Worm (Caenorhabditis elegans) whole organism, L4/young adult: ENCODE data around the gene fbxb-21.
"Not testable (repeated sequence)": the region's sequence is repeated elsewhere in the genome, so short reads cannot be mapped to it uniquely, and the experiment has no call there.

Source experiments
- W03F9.2 ChIP-seq: fragments of 150-350 bp; optimal IDR thresholded peaks from 2 replicates; lab custom pipeline; 2014; ENCODE audit warnings: missing biosample characterization, missing genetic modification characterization
- dao-5 ChIP-seq: sonication (generic microtip); optimal IDR thresholded peaks from 2 replicates; lab custom pipeline; 2016; ENCODE audit warnings: missing genotype, missing genetic modification characterization, moderate library complexity, missing compliant biosample characterization
- him-1 ChIP-seq: sonication (generic microtip); optimal IDR thresholded peaks from 2 replicates; lab custom pipeline; 2016; ENCODE audit warnings: missing genotype, missing genetic modification reagents, missing genetic modification characterization, missing compliant biosample characterization

Gene fbxb-21

DNA sequence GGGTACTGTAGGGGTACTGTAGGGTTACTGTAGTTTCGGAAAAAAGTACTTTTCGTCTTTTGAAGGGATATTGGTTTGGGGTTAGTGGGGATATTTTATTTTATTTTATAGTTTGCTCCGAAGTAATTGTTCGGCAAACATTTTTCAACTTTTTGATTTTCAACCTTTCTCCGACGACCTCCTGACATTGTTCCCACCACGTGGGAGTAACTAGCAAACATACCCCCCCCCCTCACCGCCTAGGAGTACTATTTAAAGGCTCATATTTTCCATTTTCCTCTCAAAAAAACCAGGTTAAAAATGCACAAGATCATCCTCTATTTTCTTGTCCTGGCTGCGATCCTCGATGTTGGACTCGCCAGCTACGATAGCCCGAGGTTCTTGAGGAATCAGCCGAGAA, 17.4 kb upstream of the fbxb-21 start, which contains the start of gene srlf-29:
Gene srlf-29, plus strand, starts transcription at position 301 of the 400 bp plus-strand sequence.
- no peak for TF ChIP-seq him-1
- no peak for TF ChIP-seq W03F9.2 (tag; lab: Kevin White, UChicago)
- no peak for TF ChIP-seq dao-5 (tag; lab: Kevin White, UChicago)

- TF ChIP-seq W03F9.2 (tag; lab: Kevin White, UChicago) (no peak), dao-5 (tag; lab: Kevin White, UChicago) (no peak), him-1 (no peak)
Observed at ce11 chrII:1663516-1663915, 14.8 kb upstream of the fbxb-21 start, which contains the start of gene duxl-1. TSS of gene duxl-1 (plus strand) at chrII:1663699.

DNA sequence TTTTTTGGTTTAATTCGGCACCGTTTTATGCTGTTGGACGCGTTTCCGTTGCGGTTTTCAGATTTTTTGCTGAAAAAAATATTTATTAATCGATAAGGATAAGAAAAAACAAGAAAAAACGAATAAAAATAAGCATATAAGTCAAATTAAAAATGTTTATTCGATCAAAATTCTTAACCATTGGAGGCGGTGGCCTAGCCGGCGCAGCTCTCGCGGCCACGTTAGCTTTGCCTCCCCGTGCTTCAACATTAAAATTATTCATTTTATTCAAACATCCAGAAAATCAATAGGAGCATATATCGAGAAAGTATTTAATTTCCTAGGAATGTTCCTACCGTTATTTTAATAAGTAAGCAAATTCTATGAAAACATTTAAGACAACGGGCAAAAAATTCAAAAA, 14.2 kb upstream of the fbxb-21 start, which contains the start of gene ZC204.14:
Gene ZC204.14, minus strand, starts transcription at position 69 of the 400 bp plus-strand sequence.
- TF ChIP-seq him-1 = no peak

- not testable (repeated sequence) for TF ChIP-seq W03F9.2 (tag; lab: Kevin White, UChicago); him-1; dao-5 (tag; lab: Kevin White, UChicago)
Observed at ce11 chrII:1660888-1661287, 12.2 kb upstream of the fbxb-21 start, which contains the start of gene ZC204.13. TSS of gene ZC204.13 (minus strand) at chrII:1660988.

DNA sequence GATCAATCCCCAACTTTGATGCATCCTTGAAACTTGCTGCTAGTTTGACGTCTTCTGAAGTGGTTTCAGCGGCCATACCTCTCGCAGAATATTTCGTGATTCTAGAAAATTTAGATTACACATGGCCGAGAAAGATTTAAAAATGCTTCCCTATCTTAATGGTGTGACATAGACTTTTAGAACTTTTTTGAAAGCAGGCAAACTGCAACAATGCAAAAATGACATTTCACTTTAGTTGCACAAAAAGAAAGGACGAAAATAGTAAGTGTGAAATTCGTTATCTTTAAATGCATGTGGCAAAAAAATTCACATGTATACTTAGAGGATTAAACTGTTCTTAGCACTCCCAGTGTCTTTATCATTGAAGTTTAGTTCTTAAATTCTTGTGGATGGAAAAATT, 8.5 kb upstream of the fbxb-21 start, which contains the start of gene ZC204.12:
Gene ZC204.12, minus strand, starts transcription at position 101 of the 400 bp plus-strand sequence.
- no peak for TF ChIP-seq dao-5 (tag; lab: Kevin White, UChicago)
- no peak for TF ChIP-seq him-1
- no peak for TF ChIP-seq W03F9.2 (tag; lab: Kevin White, UChicago)

- TF ChIP-seq him-1 (no peak), dao-5 (tag; lab: Kevin White, UChicago) (no peak), W03F9.2 (tag; lab: Kevin White, UChicago) (no peak)
Observed at ce11 chrII:1654917-1655316, 6.2 kb upstream of the fbxb-21 start, which contains the start of gene btb-12. TSS of gene btb-12 (plus strand) at chrII:1655217.

DNA sequence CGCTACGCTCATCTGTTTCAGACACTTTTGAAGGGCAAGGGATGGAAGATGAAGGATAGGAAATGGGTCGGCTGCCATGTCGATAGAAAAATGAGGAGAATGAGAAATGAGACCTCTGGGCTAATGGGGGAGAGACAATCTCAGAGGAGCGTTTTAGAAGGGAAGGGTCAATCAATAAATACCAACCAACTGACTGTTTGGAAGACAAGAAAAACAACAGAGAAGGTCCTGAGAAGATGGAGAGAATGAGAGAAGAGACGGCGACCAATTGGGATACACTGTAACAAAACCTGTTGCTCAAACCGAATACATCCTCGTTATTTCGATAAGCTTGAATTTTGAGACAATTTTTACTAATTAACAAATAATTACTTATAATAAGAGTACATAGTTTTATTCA, 4.7 kb upstream of the fbxb-21 start, which contains the start of gene fbxb-15:
Gene fbxb-15, minus strand, starts transcription at position 101 of the 400 bp plus-strand sequence.
- TF ChIP-seq him-1 (no peak), dao-5 (tag; lab: Kevin White, UChicago) (no peak), W03F9.2 (tag; lab: Kevin White, UChicago) (no peak)

- TF ChIP-seq W03F9.2 (tag; lab: Kevin White, UChicago) = no peak
- no peak for TF ChIP-seq dao-5 (tag; lab: Kevin White, UChicago)
- TF ChIP-seq him-1 = no peak
Observed at ce11 chrII:1651804-1652203, 3.1 kb upstream of the fbxb-21 start, which contains the start of gene fbxb-16. TSS of gene fbxb-16 (minus strand) at chrII:1651904.

DNA sequence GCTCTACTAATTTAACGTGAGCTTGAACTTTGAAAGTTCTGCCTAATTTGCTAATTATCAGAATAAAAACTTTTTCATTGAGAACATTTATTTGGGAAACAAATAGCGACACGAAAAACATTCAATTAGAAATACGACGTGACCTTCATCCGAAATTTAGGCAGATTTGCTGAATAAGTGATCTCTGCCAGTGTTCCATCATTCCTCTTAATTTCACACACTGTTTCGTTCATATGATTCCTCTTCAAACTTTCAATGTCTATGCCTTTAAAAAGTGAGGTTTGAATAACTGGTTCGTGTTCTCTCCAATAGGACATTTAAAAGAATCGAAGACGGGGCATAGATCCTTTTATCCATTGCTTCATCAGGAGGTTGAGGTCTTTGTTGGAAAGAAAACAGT, 1.8 kb upstream of the fbxb-21 start, which contains the start of gene fbxb-20:
Gene fbxb-20, minus strand, starts transcription at position 101 of the 400 bp plus-strand sequence.
- no peak for TF ChIP-seq W03F9.2 (tag; lab: Kevin White, UChicago)
- TF ChIP-seq him-1 = no peak
- no peak for TF ChIP-seq dao-5 (tag; lab: Kevin White, UChicago)

ce11 chrII:1646199-1646598, 2.5 kb downstream of the fbxb-21 start, which contains the start of gene ZC204.17:
TSS of gene ZC204.17 (minus strand) at chrII:1646299.
- TF ChIP-seq dao-5 (tag; lab: Kevin White, UChicago) (no peak), him-1 (no peak), W03F9.2 (tag; lab: Kevin White, UChicago) (no peak)

DNA sequence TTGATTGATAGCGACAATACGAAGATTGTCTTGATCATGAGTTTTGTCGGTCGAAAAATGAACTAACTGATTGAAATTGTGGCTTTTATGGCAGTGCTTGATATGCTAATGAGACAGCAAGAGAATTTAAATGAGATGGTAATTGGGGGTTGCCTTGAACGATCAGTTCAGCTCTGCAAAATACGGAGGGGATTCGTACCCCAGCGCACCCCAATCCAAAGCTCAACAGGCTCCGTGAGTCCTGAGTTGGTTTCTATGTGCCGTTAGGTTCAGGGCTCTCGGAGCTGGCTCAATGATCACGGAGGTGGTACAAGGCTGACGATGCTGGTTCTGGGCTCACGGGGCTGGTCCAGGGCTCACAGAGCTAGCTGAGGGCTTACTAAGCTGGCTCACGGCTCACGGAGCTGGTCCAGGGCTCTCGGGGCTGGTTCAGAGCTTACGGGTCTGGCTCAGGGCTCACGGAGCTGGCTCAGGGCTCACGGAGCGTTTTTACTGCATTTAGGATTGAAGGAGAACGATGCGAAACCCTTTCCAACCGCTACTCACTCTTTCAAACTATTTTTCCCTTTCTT, 3.8 kb downstream of the fbxb-21 start, which contains the start of gene ZC204.6:
Gene ZC204.6, minus strand, starts transcription at position 51 of the 572 bp plus-strand sequence.
- TF ChIP-seq dao-5 (tag; lab: Kevin White, UChicago) = no peak
- TF ChIP-seq W03F9.2 (tag; lab: Kevin White, UChicago) = no peak
- no peak for TF ChIP-seq him-1

ce11 chrII:1640496-1640895, 8.2 kb downstream of the fbxb-21 start, which contains the start of gene srh-72:
TSS of gene srh-72 (minus strand) at chrII:1640596.
- no peak for TF ChIP-seq W03F9.2 (tag; lab: Kevin White, UChicago)
- no peak for TF ChIP-seq dao-5 (tag; lab: Kevin White, UChicago)
- TF ChIP-seq him-1 = no peak

ce11 chrII:1636392-1636791, 12.3 kb downstream of the fbxb-21 start, which contains the start of gene srg-20:
TSS of gene srg-20 (plus strand) at chrII:1636692.
- TF ChIP-seq him-1; dao-5 (tag; lab: Kevin White, UChicago); W03F9.2 (tag; lab: Kevin White, UChicago): not testable (repeated sequence)

- no peak for TF ChIP-seq W03F9.2 (tag; lab: Kevin White, UChicago)
- TF ChIP-seq dao-5 (tag; lab: Kevin White, UChicago) = no peak
- TF ChIP-seq him-1 = no peak
Observed at ce11 chrII:1635969-1636368, 12.7 kb downstream of the fbxb-21 start.
